Fruit fly (Drosophila melanogaster): ENCODE results near the gene corto.

- TF ChIP-seq EcR (GFP tag; optimal IDR thresholded peaks at IDR 0.05) (peak in 1 of 2 experiments; percentile 42), CG8478 (optimal IDR thresholded peaks at IDR 0.05) (no peak), psq (optimal IDR thresholded peaks at IDR 0.05) (no peak), Dll (optimal IDR thresholded peaks at IDR 0.05) (peak; percentile 74), pan (optimal IDR thresholded peaks at IDR 0.05) (no peak), usp (GFP tag; optimal IDR thresholded peaks at IDR 0.05) (no peak)
Observed at dm6 chr3R:5086822-5087491, at the start of gene corto.

Measured in whole organism.